Worm (Caenorhabditis elegans): ENCODE results near the gene nxf-1.

- TF ChIP-seq nfya-1 (tag; optimal IDR thresholded peaks at IDR 0.05) (no peak), sox-4 (tag; optimal IDR thresholded peaks at IDR 0.05) (no peak), ceh-19 (GFP tag; optimal IDR thresholded peaks at IDR 0.05) (no peak), pha-4 (tag; optimal IDR thresholded peaks at IDR 0.05) (no peak), pros-1 (tag; optimal IDR thresholded peaks at IDR 0.05) (no peak), pqm-1 (tag; optimal IDR thresholded peaks at IDR 0.05) (no peak), F13H6.1 (tag; optimal IDR thresholded peaks at IDR 0.05) (no peak)
These were observed 4.9 kb downstream of the nxf-1 start for ce11 chrV:14409905-14410304.

All from whole organism, late embryonic.